Worm (Caenorhabditis elegans) whole organism, L1 larva: ENCODE measurements around the gene arrd-16.

ENCODE experiments used
- C04F5.9 ChIP-seq: sonication (generic microtip); optimal IDR thresholded peaks from 2 replicates; lab custom pipeline; 2016; ENCODE audit warnings: missing genetic modification characterization, missing compliant biosample characterization
- C34B4.2 ChIP-seq: sonication (generic microtip); optimal IDR thresholded peaks from 2 replicates; lab custom pipeline; 2017; ENCODE audit warnings: mild to moderate bottlenecking, missing genetic modification characterization, missing compliant biosample characterization
- aha-1 ChIP-seq: fragments of 150-350 bp; optimal IDR thresholded peaks from 2 replicates; lab custom pipeline; 2014; ENCODE audit warnings: missing biosample characterization, missing genetic modification characterization
- aly-2 ChIP-seq: fragments of 150-350 bp; optimal IDR thresholded peaks from 2 replicates; lab custom pipeline; 2014; ENCODE audit warnings: missing biosample characterization, missing genetic modification characterization
- ama-1 ChIP-seq: fragments of 150-350 bp; optimal IDR thresholded peaks from 2 replicates; lab custom pipeline; 2014
- blmp-1 ChIP-seq: fragments of 150-350 bp; optimal IDR thresholded peaks from 2 replicates; lab custom pipeline; 2014; ENCODE audit warnings: missing biosample characterization, missing genetic modification characterization
- ceh-8 ChIP-seq: fragments of 200-800 bp; sonication (Bioruptor generic); optimal IDR thresholded peaks from 2 replicates; lab custom pipeline; 2018; ENCODE audit warnings: mild to moderate bottlenecking, missing genetic modification characterization, moderate library complexity, missing compliant biosample characterization
- ceh-88 ChIP-seq: fragments of 200-800 bp; sonication (Bioruptor generic); IDR thresholded peaks from 2 replicates; pipeline ENCODE4 v1.3.6; 2022; ENCODE audit warnings: missing genetic modification characterization, missing compliant biosample characterization
- ceh-90 ChIP-seq: sonication (generic microtip); optimal IDR thresholded peaks from 2 replicates; lab custom pipeline; 2016; ENCODE audit warnings: missing genetic modification characterization, missing compliant biosample characterization
- ces-1 ChIP-seq: fragments of 150-350 bp; optimal IDR thresholded peaks from 2 replicates; lab custom pipeline; 2014; ENCODE audit warnings: missing biosample characterization, missing genetic modification reagents, missing genetic modification characterization
- dpl-1 ChIP-seq, 3 experiments: fragments of 150-350 bp in 2 of 3; sonication (generic microtip) in 1 of 3; optimal IDR thresholded peaks; 2 replicates each; lab custom pipeline; 2014 to 2017; ENCODE audit warnings: missing biosample characterization in 3 of 3, missing genetic modification characterization in 3 of 3, missing genetic modification reagents in 3 of 3
- dsc-1 ChIP-seq: sonication (generic microtip); optimal IDR thresholded peaks from 2 replicates; lab custom pipeline; 2016; ENCODE audit warnings: mild to moderate bottlenecking, missing genetic modification characterization, missing compliant biosample characterization
- efl-1 ChIP-seq, 4 experiments: fragments of 150-350 bp; optimal IDR thresholded peaks in 3 of 4; peaks in 1 of 4; 1 replicate in 1 of 4; 2 replicates in 3 of 4; lab custom pipeline; 2014; ENCODE audit warnings: missing biosample characterization in 2 of 4, missing genetic modification characterization in 2 of 4, missing genetic modification reagents in 2 of 4
- elt-2 ChIP-seq: sonication (generic microtip); optimal IDR thresholded peaks from 2 replicates; lab custom pipeline; 2016; ENCODE audit warnings: missing genetic modification characterization, mild to moderate bottlenecking, inconsistent platforms, missing compliant biosample characterization, missing genetic modification reagents
- elt-3 ChIP-seq, 6 experiments: fragments of 150-350 bp in 1 of 6; sonication (generic microtip); optimal IDR thresholded peaks; 2 replicates each; lab custom pipeline; 2017 to 2018; ENCODE audit warnings: missing biosample characterization in 6 of 6, missing genetic modification characterization in 6 of 6, inconsistent platforms in 1 of 6
- ets-5 ChIP-seq: fragments of 200-800 bp; sonication (Bioruptor generic); IDR thresholded peaks from 2 replicates; pipeline ENCODE4 v1.3.6; 2022; ENCODE audit warnings: missing genetic modification characterization, missing compliant biosample characterization
- fkh-8 ChIP-seq: sonication (generic microtip); optimal IDR thresholded peaks from 2 replicates; lab custom pipeline; 2016; ENCODE audit warnings: mild to moderate bottlenecking, missing genetic modification characterization, missing compliant biosample characterization
- grh-1 ChIP-seq: fragments of 200-800 bp; sonication (Bioruptor generic); IDR thresholded peaks from 2 replicates; pipeline ENCODE4 v1.3.6; 2022; ENCODE audit warnings: missing genetic modification reagents, missing genetic modification characterization, missing compliant biosample characterization
- hlh-17 ChIP-seq: fragments of 200-800 bp; sonication (Bioruptor generic); optimal IDR thresholded peaks from 2 replicates; lab custom pipeline; 2018; ENCODE audit warnings: missing genetic modification characterization, mild to moderate bottlenecking, missing compliant biosample characterization, moderate library complexity, borderline replicate concordance
- irx-1 ChIP-seq: sonication (generic microtip); optimal IDR thresholded peaks from 2 replicates; lab custom pipeline; 2016; ENCODE audit warnings: missing genetic modification characterization, missing compliant biosample characterization
- isw-1 ChIP-seq: fragments of 200-800 bp; sonication (Bioruptor generic); IDR thresholded peaks from 2 replicates; pipeline ENCODE4 v1.3.6; 2022; ENCODE audit warnings: missing genetic modification characterization, missing compliant biosample characterization
- lin-13 ChIP-seq: fragments of 150-350 bp; optimal IDR thresholded peaks from 2 replicates; lab custom pipeline; 2014; ENCODE audit warnings: missing biosample characterization, missing genetic modification reagents, missing genetic modification characterization
- lin-15B ChIP-seq: fragments of 150-350 bp; sonication (generic microtip); optimal IDR thresholded peaks from 3 replicates; lab custom pipeline; 2014; ENCODE audit warnings: missing biosample characterization, missing genetic modification characterization
- lin-35 ChIP-seq, 2 experiments: fragments of 150-350 bp; optimal IDR thresholded peaks; 2 replicates each; lab custom pipeline; 2014; ENCODE audit warnings: missing biosample characterization in 2 of 2, missing genetic modification characterization in 2 of 2, missing genetic modification reagents in 2 of 2
- lin-39 ChIP-seq: fragments of 150-350 bp; optimal IDR thresholded peaks from 2 replicates; lab custom pipeline; 2014; ENCODE audit warnings: missing biosample characterization, missing genetic modification reagents, missing genetic modification characterization
- lir-3 ChIP-seq: sonication (generic microtip); optimal IDR thresholded peaks from 2 replicates; lab custom pipeline; 2016; ENCODE audit warnings: mild to moderate bottlenecking, missing genetic modification characterization, moderate library complexity, missing compliant biosample characterization; ENCODE audit not compliant: poor library complexity
- mab-9 ChIP-seq: fragments of 200-800 bp; sonication (Bioruptor generic); IDR thresholded peaks from 2 replicates; pipeline ENCODE4 v1.3.6; 2022; ENCODE audit warnings: missing genetic modification reagents, missing genetic modification characterization, missing compliant biosample characterization
- mef-2 ChIP-seq: fragments of 150-350 bp; optimal IDR thresholded peaks from 2 replicates; lab custom pipeline; 2014; ENCODE audit warnings: missing biosample characterization, missing genetic modification characterization
- mep-1 ChIP-seq: fragments of 150-350 bp; optimal IDR thresholded peaks from 2 replicates; lab custom pipeline; 2014; ENCODE audit warnings: missing biosample characterization, missing genetic modification characterization
- nhr-11 ChIP-seq: fragments of 150-350 bp; optimal IDR thresholded peaks from 2 replicates; lab custom pipeline; 2014; ENCODE audit warnings: missing biosample characterization, missing genetic modification characterization
- nhr-19 ChIP-seq: fragments of 200-800 bp; sonication (Bioruptor generic); conservative IDR thresholded peaks from 2 replicates; pipeline ENCODE4 v1.3.6; 2022; ENCODE audit warnings: missing genetic modification characterization, missing compliant biosample characterization
- nhr-20 ChIP-seq: sonication (generic microtip); optimal IDR thresholded peaks from 2 replicates; lab custom pipeline; 2016; ENCODE audit warnings: mild to moderate bottlenecking, missing genetic modification characterization, missing compliant biosample characterization
- nhr-237 ChIP-seq: fragments of 150-350 bp; optimal IDR thresholded peaks from 2 replicates; lab custom pipeline; 2014; ENCODE audit warnings: missing biosample characterization, missing genetic modification characterization
- nhr-28 ChIP-seq: fragments of 150-350 bp; optimal IDR thresholded peaks from 2 replicates; lab custom pipeline; 2014; ENCODE audit warnings: missing biosample characterization, missing genetic modification characterization
- nhr-47 ChIP-seq: sonication (generic microtip); optimal IDR thresholded peaks from 2 replicates; lab custom pipeline; 2016; ENCODE audit warnings: mild to moderate bottlenecking, missing genetic modification characterization, moderate library complexity, missing compliant biosample characterization
- nhr-71 ChIP-seq: sonication (generic microtip); optimal IDR thresholded peaks from 2 replicates; lab custom pipeline; 2016; ENCODE audit warnings: mild to moderate bottlenecking, missing genetic modification characterization, moderate library complexity, missing compliant biosample characterization
- nhr-76 ChIP-seq: sonication (generic microtip); optimal IDR thresholded peaks from 2 replicates; lab custom pipeline; 2017; ENCODE audit warnings: missing biosample characterization, missing genetic modification characterization
- nhr-85 ChIP-seq: sonication (generic microtip); peaks from one replicate; lab custom pipeline; 2016; ENCODE audit warnings: missing genetic modification characterization, inconsistent platforms, missing compliant biosample characterization
- nhr-90 ChIP-seq: sonication (generic microtip); optimal IDR thresholded peaks from 2 replicates; lab custom pipeline; 2016; ENCODE audit warnings: mild to moderate bottlenecking, missing genetic modification characterization, missing compliant biosample characterization; ENCODE audit not compliant: poor library complexity
- pag-3 ChIP-seq: sonication (generic microtip); optimal IDR thresholded peaks from 2 replicates; lab custom pipeline; 2017; ENCODE audit warnings: missing genetic modification characterization, mild to moderate bottlenecking, missing compliant biosample characterization, antibody characterized with exemption, borderline replicate concordance; ENCODE audit not compliant: insufficient read depth
- skn-1 ChIP-seq: fragments of 150-350 bp; optimal IDR thresholded peaks from 2 replicates; lab custom pipeline; 2014; ENCODE audit warnings: missing biosample characterization, missing genetic modification characterization
- snpc-4 ChIP-seq: fragments of 150-350 bp; optimal IDR thresholded peaks from 2 replicates; lab custom pipeline; 2014; ENCODE audit warnings: missing biosample characterization, missing genetic modification characterization
- sptf-1 ChIP-seq: fragments of 150-350 bp; optimal IDR thresholded peaks from 2 replicates; lab custom pipeline; 2014; ENCODE audit warnings: missing biosample characterization, missing genetic modification characterization
- sup-37 ChIP-seq: fragments of 200-800 bp; sonication (Bioruptor generic); optimal IDR thresholded peaks from 2 replicates; lab custom pipeline; 2018; ENCODE audit warnings: mild to moderate bottlenecking, missing genetic modification characterization, missing compliant biosample characterization
- unc-130 ChIP-seq: fragments of 150-350 bp; optimal IDR thresholded peaks from 2 replicates; lab custom pipeline; 2017; ENCODE audit warnings: missing biosample characterization, missing genetic modification characterization, inconsistent platforms
- unc-30 ChIP-seq: sonication (generic microtip); optimal IDR thresholded peaks from 2 replicates; lab custom pipeline; 2017; ENCODE audit warnings: missing biosample characterization, missing genetic modification characterization
- unc-62 ChIP-seq: fragments of 150-350 bp; optimal IDR thresholded peaks from 2 replicates; lab custom pipeline; 2014; ENCODE audit warnings: missing biosample characterization, missing genetic modification reagents, missing genetic modification characterization
- unc-98 ChIP-seq: fragments of 200-800 bp; sonication (Bioruptor generic); IDR thresholded peaks from 2 replicates; pipeline ENCODE4 v1.3.6; 2022; ENCODE audit warnings: missing genetic modification characterization, missing compliant biosample characterization
- vab-15 ChIP-seq: sonication (generic microtip); optimal IDR thresholded peaks from 2 replicates; lab custom pipeline; 2017; ENCODE audit warnings: missing genotype, mild to moderate bottlenecking, missing genetic modification characterization, missing compliant biosample characterization
- xbp-1 ChIP-seq: sonication (generic microtip); optimal IDR thresholded peaks from 2 replicates; lab custom pipeline; 2016; ENCODE audit warnings: missing genetic modification characterization, missing compliant biosample characterization
- zag-1 ChIP-seq: fragments of 150-350 bp; optimal IDR thresholded peaks from 2 replicates; lab custom pipeline; 2014; ENCODE audit warnings: missing biosample characterization, missing genetic modification characterization

Gene arrd-16

ce11 chrIII:12470589-12470988 is 13.9 kb upstream of the arrd-16 start:
- no peak for TF ChIP-seq skn-1 (tag; lab: Kevin White, UChicago)
- no peak for TF ChIP-seq irx-1 (tag; lab: Kevin White, UChicago)

ce11 chrIII:12472497-12472896 is 12.0 kb upstream of the arrd-16 start, which contains the start of gene cccp-1:
TSS of gene cccp-1 (plus strand) at chrIII:12472873.
- TF ChIP-seq xbp-1 = peak; percentile 0
- TF ChIP-seq nhr-90 = no peak
- no peak for TF ChIP-seq lir-3 (tag; lab: Kevin White, UChicago)
- no peak for TF ChIP-seq ceh-88 (GFP tag; lab: Robert Waterston, UW)
- TF ChIP-seq dsc-1 (tag; lab: Kevin White, UChicago) = peak; percentile 8
- no peak for TF ChIP-seq lin-13 (GFP tag; lab: Kevin White, UChicago)
- TF ChIP-seq C04F5.9 (tag; lab: Kevin White, UChicago) = no peak
- no peak for TF ChIP-seq vab-15 (tag; lab: Kevin White, UChicago)
- no peak for TF ChIP-seq lin-15B (tag; lab: Kevin White, UChicago)
- no peak for TF ChIP-seq ets-5 (GFP tag; lab: Robert Waterston, UW)
- no peak for TF ChIP-seq elt-3 (tag; optimal IDR thresholded peaks at IDR 0.05; lab: Kevin White, UChicago)
- TF ChIP-seq snpc-4 (tag; lab: Kevin White, UChicago) = no peak
- TF ChIP-seq nhr-20 (tag; lab: Kevin White, UChicago) = no peak
- no peak for TF ChIP-seq zag-1 (tag; lab: Kevin White, UChicago)
- no peak for TF ChIP-seq ces-1 (GFP tag; lab: Kevin White, UChicago)
- no peak for TF ChIP-seq C34B4.2 (tag; lab: Kevin White, UChicago)
- TF ChIP-seq ceh-90 (tag; lab: Kevin White, UChicago) = no peak
- TF ChIP-seq nhr-19 = no peak
- peak in 1 of 3 experiments; percentile 46 for TF ChIP-seq dpl-1 (GFP tag; optimal IDR thresholded peaks at IDR 0.05; lab: Kevin White, UChicago)
- no peak for TF ChIP-seq aly-2
- TF ChIP-seq ceh-8 (GFP tag; lab: Kevin White, UChicago) = no peak
- no peak for TF ChIP-seq ama-1 (lab: Kevin White, UChicago)
- no peak for TF ChIP-seq sup-37 (GFP tag; lab: Kevin White, UChicago)
- TF ChIP-seq nhr-28 (tag; lab: Kevin White, UChicago) = no peak
- no peak for TF ChIP-seq lin-39 (tag; lab: Kevin White, UChicago)
- TF ChIP-seq elt-2 = no peak
- TF ChIP-seq nhr-47 (tag; lab: Kevin White, UChicago) = peak; percentile 58
- TF ChIP-seq nhr-11 (tag; lab: Kevin White, UChicago) = no peak
- TF ChIP-seq grh-1 (GFP tag; lab: Robert Waterston, UW) = no peak
- TF ChIP-seq nhr-71 (tag; lab: Kevin White, UChicago) = no peak
- no peak for TF ChIP-seq irx-1 (tag; lab: Kevin White, UChicago)
- TF ChIP-seq unc-130 = no peak
- TF ChIP-seq pag-3 = no peak
- TF ChIP-seq unc-62 (GFP tag; lab: Kevin White, UChicago) = no peak
- TF ChIP-seq unc-98 (GFP tag; lab: Robert Waterston, UW) = no peak
- no peak for TF ChIP-seq nhr-85 (tag; lab: Kevin White, UChicago)
- no peak for TF ChIP-seq unc-30
- TF ChIP-seq blmp-1 = no peak
- TF ChIP-seq fkh-8 (tag; lab: Kevin White, UChicago) = peak; percentile 72
- peak; percentile 42 for TF ChIP-seq mep-1 (tag; lab: Kevin White, UChicago)
- no peak for TF ChIP-seq nhr-237 (tag; lab: Kevin White, UChicago)
- no peak for TF ChIP-seq sptf-1 (tag; lab: Kevin White, UChicago)
- TF ChIP-seq mef-2 (tag; lab: Kevin White, UChicago) = no peak
- TF ChIP-seq nhr-76 (tag; lab: Kevin White, UChicago) = no peak
- peak; percentile 45 to 55 for TF ChIP-seq efl-1 (optimal IDR thresholded peaks at IDR 0.05; lab: Kevin White, UChicago)
- TF ChIP-seq efl-1 (GFP tag; optimal IDR thresholded peaks at IDR 0.05 in 1 of 2; lab: Kevin White, UChicago) = peak in 1 of 2 experiments; percentile 21
- no peak for TF ChIP-seq hlh-17
- no peak for TF ChIP-seq mab-9 (GFP tag; lab: Robert Waterston, UW)
- peak in 1 of 2 experiments; percentile 39 for TF ChIP-seq lin-35 (GFP tag; optimal IDR thresholded peaks at IDR 0.05; lab: Kevin White, UChicago)
- TF ChIP-seq aha-1 (tag; lab: Kevin White, UChicago) = no peak
- TF ChIP-seq isw-1 (GFP tag; lab: Robert Waterston, UW) = no peak; the same call in 1 of the 2 replicates
